Fruit fly (Drosophila melanogaster) whole organism, embryonic: Measurements from ENCODE around the gene UbcE2M.

Source experiments
- Atf-2 ChIP-seq: fragments of 200-800 bp; sonication (Bioruptor generic); optimal IDR thresholded peaks from 2 replicates; lab custom pipeline; 2016; ENCODE audit warnings: missing biosample characterization, missing genetic modification characterization
- Atf3 ChIP-seq: fragments of 200-800 bp; sonication (Bioruptor generic); optimal IDR thresholded peaks from 3 replicates; lab custom pipeline; 2016; ENCODE audit warnings: missing biosample characterization, missing genetic modification characterization
- CG11560 ChIP-seq: fragments of 200-800 bp; sonication (Bioruptor generic); IDR thresholded peaks from 3 replicates; pipeline ENCODE4 v1.3.6; 2022; ENCODE audit warnings: missing biosample characterization, missing genetic modification characterization
- CG12299 ChIP-seq: fragments of 200-800 bp; sonication (Bioruptor generic); optimal IDR thresholded peaks from 2 replicates; lab custom pipeline; 2018; ENCODE audit warnings: missing biosample characterization, mild to moderate bottlenecking, missing genetic modification characterization
- CG13624 ChIP-seq: fragments of 200-800 bp; sonication (Bioruptor generic); optimal IDR thresholded peaks from 2 replicates; lab custom pipeline; 2016; ENCODE audit warnings: missing biosample characterization, missing genetic modification characterization
- CG14965 ChIP-seq: fragments of 200-800 bp; sonication (Bioruptor generic); optimal IDR thresholded peaks from 2 replicates; lab custom pipeline; 2016; ENCODE audit warnings: missing biosample characterization, missing genetic modification characterization, borderline replicate concordance
- CG1529 ChIP-seq: fragments of 200-800 bp; sonication (Bioruptor generic); optimal IDR thresholded peaks from 3 replicates; lab custom pipeline; 2018; ENCODE audit warnings: missing biosample characterization, missing genetic modification characterization
- CG16779 ChIP-seq: fragments of 200-800 bp; sonication (Bioruptor generic); IDR thresholded peaks from 2 replicates; pipeline ENCODE4 v1.3.6; 2022; ENCODE audit warnings: missing biosample characterization, missing genetic modification characterization
- CG18619 ChIP-seq: fragments of 200-800 bp; sonication (Bioruptor generic); optimal IDR thresholded peaks from 3 replicates; lab custom pipeline; 2017; ENCODE audit warnings: missing biosample characterization, mild to moderate bottlenecking, missing genetic modification characterization
- CG18764 ChIP-seq: fragments of 200-800 bp; sonication (Bioruptor generic); optimal IDR thresholded peaks from 3 replicates; lab custom pipeline; 2016; ENCODE audit warnings: missing biosample characterization, missing genetic modification characterization
- CG31224 ChIP-seq: fragments of 200-800 bp; sonication (Bioruptor generic); IDR thresholded peaks from 2 replicates; pipeline ENCODE4 v1.3.6; 2022; ENCODE audit warnings: missing biosample characterization, missing genetic modification characterization
- CG34422 ChIP-seq: fragments of 200-800 bp; sonication (Bioruptor generic); IDR thresholded peaks from 3 replicates; pipeline ENCODE4 v1.3.6; 2022; ENCODE audit warnings: missing biosample characterization, missing genetic modification characterization
- CG4404 ChIP-seq: fragments of 200-800 bp; sonication (Bioruptor generic); IDR thresholded peaks from 2 replicates; pipeline ENCODE4 v1.3.6; 2022; ENCODE audit warnings: missing biosample characterization, missing genetic modification characterization
- CG4730 ChIP-seq: fragments of 200-800 bp; sonication (Bioruptor generic); IDR thresholded peaks from 2 replicates; pipeline ENCODE4 v1.3.6; 2022; ENCODE audit warnings: missing biosample characterization, missing genetic modification characterization
- CG6765 ChIP-seq: fragments of 200-800 bp; sonication (Bioruptor generic); optimal IDR thresholded peaks from 3 replicates; lab custom pipeline; 2017; ENCODE audit warnings: missing biosample characterization, mild to moderate bottlenecking, missing genetic modification characterization
- CG6854 ChIP-seq: fragments of 200-800 bp; sonication (Bioruptor generic); optimal IDR thresholded peaks from 3 replicates; lab custom pipeline; 2017; ENCODE audit warnings: missing biosample characterization, mild to moderate bottlenecking, missing genetic modification characterization
- CG7556 ChIP-seq: fragments of 200-800 bp; sonication (Bioruptor generic); optimal IDR thresholded peaks from 2 replicates; lab custom pipeline; 2017; ENCODE audit warnings: missing biosample characterization, mild to moderate bottlenecking, missing genetic modification characterization
- CG7786 ChIP-seq: fragments of 200-800 bp; sonication (Bioruptor generic); optimal IDR thresholded peaks from 2 replicates; lab custom pipeline; 2016; ENCODE audit warnings: missing biosample characterization, missing genetic modification characterization
- CG7839 ChIP-seq: fragments of 200-800 bp; sonication (Bioruptor generic); optimal IDR thresholded peaks from 3 replicates; lab custom pipeline; 2018; ENCODE audit warnings: missing biosample characterization, mild to moderate bottlenecking, missing genetic modification characterization, moderate library complexity
- CG7963 ChIP-seq: fragments of 200-800 bp; sonication (Bioruptor generic); IDR thresholded peaks from 3 replicates; pipeline ENCODE4 v1.3.6; 2022; ENCODE audit warnings: missing biosample characterization, missing genetic modification characterization; ENCODE audit not compliant: partially characterized antibody
- CG8944 ChIP-seq: fragments of 200-800 bp; sonication (Bioruptor generic); optimal IDR thresholded peaks from 3 replicates; lab custom pipeline; 2016; ENCODE audit warnings: missing biosample characterization, missing genetic modification characterization
- CkIIα-i1 ChIP-seq: fragments of 200-800 bp; sonication (Bioruptor generic); IDR thresholded peaks from 2 replicates; pipeline ENCODE4 v1.3.6; 2022; ENCODE audit warnings: missing biosample characterization, missing genetic modification characterization
- Dp ChIP-seq: fragments of 200-800 bp; sonication (Bioruptor generic); optimal IDR thresholded peaks from 2 replicates; lab custom pipeline; 2018; ENCODE audit warnings: missing biosample characterization, mild to moderate bottlenecking, missing genetic modification characterization, moderate library complexity
- HHEX ChIP-seq: fragments of 200-800 bp; sonication (Bioruptor generic); optimal IDR thresholded peaks from 3 replicates; lab custom pipeline; 2017; ENCODE audit warnings: missing biosample characterization, mild to moderate bottlenecking, missing genetic modification characterization, missing genetic modification reagents
- Hr3 ChIP-seq: fragments of 200-800 bp; sonication (Bioruptor generic); optimal IDR thresholded peaks from 3 replicates; lab custom pipeline; 2016; ENCODE audit warnings: missing biosample characterization, missing genetic modification characterization
- Mad ChIP-seq: fragments of 200-800 bp; sonication (Bioruptor generic); optimal IDR thresholded peaks from 2 replicates; lab custom pipeline; 2016; ENCODE audit warnings: missing biosample characterization, missing genetic modification characterization
- Meics ChIP-seq: fragments of 200-800 bp; sonication (Bioruptor generic); optimal IDR thresholded peaks from 2 replicates; lab custom pipeline; 2017; ENCODE audit warnings: missing biosample characterization, mild to moderate bottlenecking, missing genetic modification characterization
- Opbp ChIP-seq: fragments of 200-800 bp; sonication (Bioruptor generic); IDR thresholded peaks from 3 replicates; pipeline ENCODE4 v1.3.6; 2022; ENCODE audit warnings: missing biosample characterization, missing genetic modification characterization; ENCODE audit not compliant: partially characterized antibody
- Rfx ChIP-seq: fragments of 200-800 bp; sonication (Bioruptor generic); IDR thresholded peaks from 2 replicates; pipeline ENCODE4 v1.3.6; 2022; ENCODE audit warnings: missing biosample characterization, missing genetic modification characterization
- Spps ChIP-seq: fragments of 200-800 bp; sonication (Bioruptor generic); optimal IDR thresholded peaks from 2 replicates; lab custom pipeline; 2018; ENCODE audit warnings: missing biosample characterization, mild to moderate bottlenecking, missing genetic modification characterization
- Xbp1 ChIP-seq: fragments of 200-800 bp; sonication (Bioruptor generic); optimal IDR thresholded peaks from 3 replicates; lab custom pipeline; 2016; ENCODE audit warnings: missing biosample characterization, mild to moderate bottlenecking, missing genetic modification characterization
- ab ChIP-seq: fragments of 200-800 bp; sonication (Bioruptor generic); optimal IDR thresholded peaks from 2 replicates; lab custom pipeline; 2016; ENCODE audit warnings: missing biosample characterization, missing genetic modification characterization
- abd-A ChIP-seq: fragments of 200-800 bp; sonication (Bioruptor generic); optimal IDR thresholded peaks from 3 replicates; lab custom pipeline; 2019; ENCODE audit warnings: missing biosample characterization, mild to moderate bottlenecking, missing genetic modification characterization, moderate library complexity
- ap ChIP-seq: fragments of 200-800 bp; sonication (Bioruptor generic); IDR thresholded peaks from 2 replicates; pipeline ENCODE4 v1.3.6; 2022; ENCODE audit warnings: missing biosample characterization, missing genetic modification characterization
- crol ChIP-seq: fragments of 200-800 bp; sonication (Bioruptor generic); IDR thresholded peaks from 2 replicates; pipeline ENCODE4 v1.3.6; 2022; ENCODE audit warnings: missing biosample characterization, missing genetic modification characterization
- dmrt99B ChIP-seq: fragments of 200-800 bp; sonication (Bioruptor generic); optimal IDR thresholded peaks from 2 replicates; lab custom pipeline; 2018; ENCODE audit warnings: missing biosample characterization, mild to moderate bottlenecking, missing genetic modification characterization, moderate library complexity
- ewg ChIP-seq: fragments of 200-800 bp; sonication (Bioruptor generic); optimal IDR thresholded peaks from 3 replicates; lab custom pipeline; 2017; ENCODE audit warnings: mild to moderate bottlenecking, missing biosample characterization, missing genetic modification reagents, missing genetic modification characterization
- grau ChIP-seq: fragments of 200-800 bp; optimal IDR thresholded peaks from 3 replicates; lab custom pipeline; 2019; ENCODE audit warnings: missing biosample characterization, mild to moderate bottlenecking, missing genetic modification characterization, moderate library complexity
- gsb ChIP-seq: fragments of 200-800 bp; sonication (Bioruptor generic); IDR thresholded peaks from 2 replicates; pipeline ENCODE4 v1.3.6; 2022; ENCODE audit warnings: missing biosample characterization, missing genetic modification characterization
- ken ChIP-seq: fragments of 200-800 bp; sonication (Bioruptor generic); IDR thresholded peaks from 3 replicates; pipeline ENCODE4 v1.3.6; 2022; ENCODE audit warnings: missing biosample characterization, missing genetic modification characterization
- lbe ChIP-seq: fragments of 200-800 bp; sonication (Bioruptor generic); optimal IDR thresholded peaks from 2 replicates; lab custom pipeline; 2016; ENCODE audit warnings: missing biosample characterization, mild to moderate bottlenecking, missing genetic modification characterization
- maf-S ChIP-seq: fragments of 200-800 bp; sonication (Bioruptor generic); optimal IDR thresholded peaks from 2 replicates; lab custom pipeline; 2016; ENCODE audit warnings: missing biosample characterization, missing genetic modification characterization
- phol ChIP-seq: fragments of 200-800 bp; sonication (Bioruptor generic); optimal IDR thresholded peaks from 3 replicates; lab custom pipeline; 2018; ENCODE audit warnings: missing biosample characterization, mild to moderate bottlenecking, missing genetic modification characterization, moderate library complexity
- prd ChIP-seq, 3 experiments: fragments of >200 bp in 2 of 3; fragments of 200-800 bp in 1 of 3; sonication (Bioruptor generic) in 1 of 3; optimal IDR thresholded peaks in 2 of 3; IDR thresholded peaks in 1 of 3; 2 replicates in 2 of 3; 3 replicates in 1 of 3; pipeline versions ENCODE4 v1.3.6 to Lab custom; 2017 to 2022; ENCODE audit warnings: missing biosample characterization in 1 of 3, missing genetic modification characterization in 1 of 3
- pum ChIP-seq: fragments of 200-800 bp; sonication (Bioruptor generic); optimal IDR thresholded peaks from 2 replicates; lab custom pipeline; 2016; ENCODE audit warnings: missing biosample characterization, missing genetic modification characterization
- pzg ChIP-seq: fragments of 200-800 bp; sonication (Bioruptor generic); optimal IDR thresholded peaks from 3 replicates; lab custom pipeline; 2018; ENCODE audit warnings: missing biosample characterization, mild to moderate bottlenecking, missing genetic modification characterization, moderate library complexity
- schlank ChIP-seq: fragments of 200-800 bp; sonication (Bioruptor generic); optimal IDR thresholded peaks from 2 replicates; lab custom pipeline; 2018; ENCODE audit warnings: missing biosample characterization, mild to moderate bottlenecking, missing genetic modification characterization
- sqz ChIP-seq: fragments of 200-800 bp; sonication (Bioruptor generic); optimal IDR thresholded peaks from 3 replicates; lab custom pipeline; 2018; ENCODE audit warnings: missing biosample characterization, mild to moderate bottlenecking, missing genetic modification characterization
- sr ChIP-seq: fragments of 200-800 bp; sonication (Bioruptor generic); IDR thresholded peaks from 3 replicates; pipeline ENCODE4 v1.3.6; 2022; ENCODE audit warnings: missing biosample characterization, missing genetic modification characterization
- tap ChIP-seq: fragments of 200-800 bp; optimal IDR thresholded peaks from 3 replicates; lab custom pipeline; 2019; ENCODE audit warnings: missing biosample characterization, mild to moderate bottlenecking, missing genetic modification characterization, moderate library complexity
- tin ChIP-seq: fragments of 200-800 bp; sonication (Bioruptor generic); optimal IDR thresholded peaks from 3 replicates; lab custom pipeline; 2016; ENCODE audit warnings: missing biosample characterization, missing genetic modification characterization
- tll ChIP-seq, 2 experiments: fragments of 200-800 bp in 1 of 2; fragments of >200 bp in 1 of 2; sonication (Bioruptor generic) in 1 of 2; optimal IDR thresholded peaks; 2 replicates each; lab custom pipeline; 2017 to 2019; ENCODE audit warnings: missing biosample characterization in 2 of 2, missing genetic modification characterization in 2 of 2, mild to moderate bottlenecking in 1 of 2, moderate library complexity in 1 of 2

The UbcE2M gene

dm6 chr3L:8175818-8176217, 22.0 kb downstream of the UbcE2M start, which contains the start of gene RecQ4 (continued):
- no peak for TF ChIP-seq ken (GFP tag; lab: Robert Waterston, UW)
- TF ChIP-seq schlank (tag; lab: Kevin White, UChicago), result no peak
- no peak for TF ChIP-seq abd-A
- TF ChIP-seq gsb, result no peak
- TF ChIP-seq tap, result no peak
- TF ChIP-seq ewg (GFP tag; lab: Kevin White, UChicago), result no peak
- TF ChIP-seq Hr3, result no peak
- no peak for TF ChIP-seq CG7556
- TF ChIP-seq Opbp (GFP tag; lab: Robert Waterston, UW), result peak; percentile 53; the same call in 1 of the 3 replicates
- TF ChIP-seq CG7963 (GFP tag; lab: Robert Waterston, UW), result no peak
- no peak for TF ChIP-seq CG18619
- TF ChIP-seq CG7786, result no peak
- TF ChIP-seq CG4730, result no peak
- no peak for TF ChIP-seq Meics (GFP tag; lab: Kevin White, UChicago)
- TF ChIP-seq Spps (tag; lab: Kevin White, UChicago), result no peak
- no peak for TF ChIP-seq Atf-2 (GFP tag; lab: Kevin White, UChicago)
- TF ChIP-seq Rfx, result no peak
- no peak for TF ChIP-seq CG7839 (tag; lab: Kevin White, UChicago)
- TF ChIP-seq tin, result peak; percentile 25
- no peak for TF ChIP-seq tll (GFP tag; optimal IDR thresholded peaks at IDR 0.05; lab: Kevin White, UChicago)
- TF ChIP-seq CG18764 (GFP tag; lab: Kevin White, UChicago), result no peak
- no peak for TF ChIP-seq CG13624 (GFP tag; lab: Kevin White, UChicago)
- TF ChIP-seq lbe (GFP tag; lab: Kevin White, UChicago), result no peak
- no peak for TF ChIP-seq sr (GFP tag; lab: Robert Waterston, UW)
- TF ChIP-seq Dp (GFP tag; lab: Kevin White, UChicago), result peak; percentile 97
- no peak for TF ChIP-seq sqz (GFP tag; lab: Kevin White, UChicago)
- TF ChIP-seq maf-S (GFP tag; lab: Kevin White, UChicago), result no peak
- no peak for TF ChIP-seq pum
- TF ChIP-seq CG1529, result no peak
- no peak for TF ChIP-seq CG4404 (GFP tag; lab: Robert Waterston, UW)
- no peak for TF ChIP-seq CG6854 (GFP tag; lab: Kevin White, UChicago)
- no peak for TF ChIP-seq Atf3 (GFP tag; lab: Kevin White, UChicago)
- TF ChIP-seq Mad (GFP tag; lab: Kevin White, UChicago), result peak; percentile 18
- TF ChIP-seq CG11560 (tag; lab: Robert Waterston, UW), result no peak
- TF ChIP-seq CG16779, result no peak
- TF ChIP-seq crol (GFP tag; lab: Robert Waterston, UW), result no peak
- TF ChIP-seq CkIIα-i1 (GFP tag; lab: Robert Waterston, UW), result no peak
- no peak for TF ChIP-seq Xbp1 (GFP tag; lab: Kevin White, UChicago)
- TF ChIP-seq prd (optimal IDR thresholded peaks at IDR 0.05; lab: Kevin White, UChicago), result no peak
- no peak for TF ChIP-seq prd (GFP tag; IDR thresholded peaks at IDR 0.05; lab: Robert Waterston, UW)
- no peak for TF ChIP-seq CG14965
- TF ChIP-seq HHEX, result no peak
- TF ChIP-seq pzg (GFP tag; lab: Kevin White, UChicago), result peak; percentile 81
- TF ChIP-seq grau (tag; lab: Kevin White, UChicago), result no peak
- peak; percentile 22 for TF ChIP-seq phol
- no peak for TF ChIP-seq dmrt99B (tag; lab: Kevin White, UChicago)
- no peak for TF ChIP-seq CG8944
- no peak for TF ChIP-seq ap (GFP tag; lab: Robert Waterston, UW)
- TF ChIP-seq ab, result no peak
- TF ChIP-seq CG12299, result no peak
- TF ChIP-seq CG31224 (GFP tag; lab: Robert Waterston, UW), result no peak
- no peak for TF ChIP-seq CG34422 (GFP tag; lab: Robert Waterston, UW)
- TF ChIP-seq CG6765 (GFP tag; lab: Kevin White, UChicago), result no peak
